Worm (Caenorhabditis elegans) whole organism, L2 larva: ENCODE data around the gene R08E3.3.

ENCODE experiments used
- R02D3.7 ChIP-seq: fragments of 150-350 bp; optimal IDR thresholded peaks from 2 replicates; lab custom pipeline; 2014; ENCODE audit warnings: missing biosample characterization, missing genetic modification characterization
- dmd-4 ChIP-seq: sonication (generic microtip); optimal IDR thresholded peaks from 2 replicates; lab custom pipeline; 2017; ENCODE audit warnings: missing biosample characterization, missing genetic modification characterization
- lin-39 ChIP-seq: fragments of 150-350 bp; optimal IDR thresholded peaks from 2 replicates; lab custom pipeline; 2014; ENCODE audit warnings: missing biosample characterization, missing genetic modification reagents, missing genetic modification characterization
- mdl-1 ChIP-seq, 2 experiments: fragments of 150-350 bp in 1 of 2; sonication (generic microtip) in 1 of 2; optimal IDR thresholded peaks; 2 replicates each; lab custom pipeline; 2017; ENCODE audit warnings: missing biosample characterization in 2 of 2, missing genetic modification characterization in 2 of 2
- nhr-12 ChIP-seq: fragments of 150-350 bp; optimal IDR thresholded peaks from 2 replicates; lab custom pipeline; 2014; ENCODE audit warnings: missing biosample characterization, missing genetic modification characterization
- nhr-77 ChIP-seq: fragments of 150-350 bp; optimal IDR thresholded peaks from 2 replicates; lab custom pipeline; 2014; ENCODE audit warnings: missing biosample characterization, missing genetic modification characterization
- skn-1 ChIP-seq: sonication (generic microtip); optimal IDR thresholded peaks from 2 replicates; lab custom pipeline; 2017; ENCODE audit warnings: missing biosample characterization, missing genetic modification characterization
- sma-3 ChIP-seq: sonication (generic microtip); optimal IDR thresholded peaks from 2 replicates; lab custom pipeline; 2016; ENCODE audit warnings: missing genetic modification reagents, missing genetic modification characterization, missing compliant biosample characterization
- unc-55 ChIP-seq: fragments of 150-350 bp; sonication (generic microtip); optimal IDR thresholded peaks from 3 replicates; lab custom pipeline; 2014; ENCODE audit warnings: missing biosample characterization, missing genetic modification reagents, missing genetic modification characterization
- unc-62 ChIP-seq: fragments of 150-350 bp; optimal IDR thresholded peaks from 2 replicates; lab custom pipeline; 2014; ENCODE audit warnings: missing biosample characterization, missing genetic modification reagents, missing genetic modification characterization
- zag-1 ChIP-seq: fragments of 150-350 bp; optimal IDR thresholded peaks from 2 replicates; lab custom pipeline; 2014; ENCODE audit warnings: missing biosample characterization, missing genetic modification characterization

ce11 chrX:4864214-4864613, 45.8 kb downstream of the R08E3.3 start:
- TF ChIP-seq nhr-77 (tag; lab: Kevin White, UChicago) (no peak), zag-1 (tag; lab: Kevin White, UChicago) (no peak), R02D3.7 (no peak), nhr-12 (tag; lab: Kevin White, UChicago) (no peak), unc-55 (GFP tag; lab: Kevin White, UChicago) (no peak), unc-62 (no peak), lin-39 (tag; lab: Kevin White, UChicago) (no peak), dmd-4 (tag; lab: Kevin White, UChicago) (no peak), skn-1 (tag; lab: Kevin White, UChicago) (no peak), mdl-1 (tag; optimal IDR thresholded peaks at IDR 0.05; lab: Kevin White, UChicago) (no peak), sma-3 (GFP tag; lab: Kevin White, UChicago) (no peak)
